Worm (Caenorhabditis elegans) whole organism, mixed stage, embryonic: ENCODE data around the gene ZK1307.9.
A peak's percentile ranks its signal among the peaks of the same experiment; 100 is the strongest.

ENCODE experiments used
- M03D4.4 ChIP-seq: sonication (generic microtip); optimal IDR thresholded peaks from 2 replicates; lab custom pipeline; 2017; ENCODE audit warnings: mild to moderate bottlenecking, missing genetic modification characterization, missing compliant biosample characterization
- bed-3 ChIP-seq: fragments of 200-800 bp; sonication (Bioruptor generic); optimal IDR thresholded peaks from 3 replicates; lab custom pipeline; 2018; ENCODE audit warnings: mild to moderate bottlenecking, missing genetic modification characterization, moderate library complexity, missing compliant biosample characterization
- blmp-1 ChIP-seq: fragments of 150-350 bp; optimal IDR thresholded peaks from 2 replicates; lab custom pipeline; 2014; ENCODE audit warnings: missing biosample characterization, missing genetic modification characterization
- ceh-39 ChIP-seq: fragments of 150-350 bp; optimal IDR thresholded peaks from 2 replicates; lab custom pipeline; 2014; ENCODE audit warnings: missing biosample characterization, missing genetic modification characterization
- ceh-43 ChIP-seq: fragments of 200-800 bp; sonication (Bioruptor generic); optimal IDR thresholded peaks from 2 replicates; lab custom pipeline; 2018; ENCODE audit warnings: mild to moderate bottlenecking, missing genetic modification characterization, moderate library complexity, missing compliant biosample characterization
- ces-1 ChIP-seq: fragments of 150-350 bp; optimal IDR thresholded peaks from 2 replicates; lab custom pipeline; 2014; ENCODE audit warnings: missing biosample characterization, missing genetic modification reagents, missing genetic modification characterization
- cnd-1 ChIP-seq: fragments of 200-800 bp; sonication (Bioruptor generic); optimal IDR thresholded peaks from 2 replicates; lab custom pipeline; 2018; ENCODE audit warnings: mild to moderate bottlenecking, missing genetic modification characterization, missing compliant biosample characterization
- drap-1 ChIP-seq: fragments of 200-800 bp; sonication (Bioruptor generic); optimal IDR thresholded peaks from 3 replicates; lab custom pipeline; 2018; ENCODE audit warnings: mild to moderate bottlenecking, missing genetic modification characterization, missing compliant biosample characterization
- elt-1 ChIP-seq: sonication (generic microtip); optimal IDR thresholded peaks from 2 replicates; lab custom pipeline; 2017; ENCODE audit warnings: missing genetic modification characterization, mild to moderate bottlenecking, missing compliant biosample characterization, antibody characterized with exemption, moderate library complexity, borderline replicate concordance; ENCODE audit not compliant: insufficient read depth
- elt-3 ChIP-seq: fragments of 150-350 bp; optimal IDR thresholded peaks from 2 replicates; lab custom pipeline; 2014; ENCODE audit warnings: missing biosample characterization, missing genetic modification characterization
- flh-1 ChIP-seq: fragments of 200-800 bp; sonication (Bioruptor generic); optimal IDR thresholded peaks from 2 replicates; lab custom pipeline; 2018; ENCODE audit warnings: mild to moderate bottlenecking, missing genetic modification characterization, moderate library complexity, missing compliant biosample characterization
- ham-2 ChIP-seq: fragments of 200-800 bp; sonication (Bioruptor generic); optimal IDR thresholded peaks from 2 replicates; lab custom pipeline; 2018; ENCODE audit warnings: mild to moderate bottlenecking, missing genetic modification characterization, missing compliant biosample characterization
- hlh-1 ChIP-seq: fragments of 150-350 bp; optimal IDR thresholded peaks from 2 replicates; lab custom pipeline; 2014; ENCODE audit warnings: missing biosample characterization, missing genetic modification reagents, missing genetic modification characterization
- lin-13 ChIP-seq: fragments of 150-350 bp; optimal IDR thresholded peaks from 2 replicates; lab custom pipeline; 2014; ENCODE audit warnings: missing biosample characterization, missing genetic modification characterization
- lin-32 ChIP-seq: fragments of 200-800 bp; sonication (Bioruptor generic); optimal IDR thresholded peaks from 2 replicates; lab custom pipeline; 2018; ENCODE audit warnings: mild to moderate bottlenecking, missing genetic modification characterization, missing compliant biosample characterization
- mab-5 ChIP-seq: fragments of 150-350 bp; optimal IDR thresholded peaks from 2 replicates; lab custom pipeline; 2014; ENCODE audit warnings: missing biosample characterization, missing genetic modification characterization
- mep-1 ChIP-seq: fragments of 150-350 bp; optimal IDR thresholded peaks from 2 replicates; lab custom pipeline; 2017; ENCODE audit warnings: missing biosample characterization, missing genetic modification reagents, missing genetic modification characterization, inconsistent platforms
- mls-2 ChIP-seq: sonication (generic microtip); optimal IDR thresholded peaks from 2 replicates; lab custom pipeline; 2016; ENCODE audit warnings: mild to moderate bottlenecking, missing genetic modification characterization, moderate library complexity, missing compliant biosample characterization
- nhr-12 ChIP-seq: fragments of 150-350 bp; optimal IDR thresholded peaks from 2 replicates; lab custom pipeline; 2014; ENCODE audit warnings: missing biosample characterization, missing genetic modification characterization
- nhr-2 ChIP-seq: fragments of 150-350 bp; optimal IDR thresholded peaks from 2 replicates; lab custom pipeline; 2014; ENCODE audit warnings: missing biosample characterization, missing genetic modification characterization
- nhr-28 ChIP-seq: fragments of 150-350 bp; optimal IDR thresholded peaks from 2 replicates; lab custom pipeline; 2014; ENCODE audit warnings: missing biosample characterization, missing genetic modification characterization
- pha-4 ChIP-seq: fragments of 150-350 bp; optimal IDR thresholded peaks from 2 replicates; lab custom pipeline; 2018; ENCODE audit warnings: missing biosample characterization, missing genetic modification reagents, missing genetic modification characterization
- sem-2 ChIP-seq: fragments of 200-800 bp; sonication (Bioruptor generic); optimal IDR thresholded peaks from 2 replicates; lab custom pipeline; 2018; ENCODE audit warnings: mild to moderate bottlenecking, missing genetic modification characterization, missing compliant biosample characterization
- snpc-4 ChIP-seq: fragments of 150-350 bp; optimal IDR thresholded peaks from 2 replicates; lab custom pipeline; 2014; ENCODE audit warnings: missing biosample characterization, missing genetic modification characterization
- tbx-8 ChIP-seq: fragments of 200-800 bp; sonication (Bioruptor generic); optimal IDR thresholded peaks from 2 replicates; lab custom pipeline; 2018; ENCODE audit warnings: mild to moderate bottlenecking, missing genetic modification characterization, moderate library complexity, missing compliant biosample characterization
- unc-120 ChIP-seq: sonication (generic microtip); optimal IDR thresholded peaks from 2 replicates; lab custom pipeline; 2017; ENCODE audit warnings: missing genetic modification characterization, missing compliant biosample characterization; ENCODE audit not compliant: poor library complexity, severe bottlenecking
- unc-39 ChIP-seq: fragments of 150-350 bp; optimal IDR thresholded peaks from 2 replicates; lab custom pipeline; 2014; ENCODE audit warnings: missing biosample characterization, missing genetic modification characterization
- unc-62 ChIP-seq: fragments of 150-350 bp; optimal IDR thresholded peaks from 2 replicates; lab custom pipeline; 2014; ENCODE audit warnings: missing biosample characterization, missing genetic modification reagents, missing genetic modification characterization
- zip-8 ChIP-seq: fragments of 150-350 bp; optimal IDR thresholded peaks from 2 replicates; lab custom pipeline; 2014; ENCODE audit warnings: missing biosample characterization, missing genetic modification characterization

ZK1307.9 gene

ce11 chrII:9655530-9656139, 6.3 kb downstream of the ZK1307.9 start, which contains the start of gene ZK1307.1:
ZK1307.1 (minus strand) TSS chrII:9655580.
- TF ChIP-seq mep-1 (tag; lab: Kevin White, UChicago) (no peak), sem-2 (no peak), ceh-39 (tag; lab: Kevin White, UChicago) (no peak), hlh-1 (tag; lab: Kevin White, UChicago) (no peak), nhr-12 (tag; lab: Kevin White, UChicago) (no peak), lin-13 (tag; lab: Kevin White, UChicago) (no peak), unc-62 (GFP tag; lab: Kevin White, UChicago) (peak; percentile 39), zip-8 (tag; lab: Kevin White, UChicago) (peak; percentile 69), M03D4.4 (no peak), drap-1 (GFP tag; lab: Kevin White, UChicago) (no peak), elt-1 (tag; lab: Kevin White, UChicago) (peak; percentile 12), flh-1 (GFP tag; lab: Kevin White, UChicago) (no peak), unc-120 (tag; lab: Kevin White, UChicago) (no peak), nhr-28 (tag; lab: Kevin White, UChicago) (no peak)

- no peak for TF ChIP-seq snpc-4 (tag; lab: Kevin White, UChicago)
- no peak for TF ChIP-seq M03D4.4
- TF ChIP-seq unc-39 = no peak
- no peak for TF ChIP-seq ceh-39 (tag; lab: Kevin White, UChicago)
- TF ChIP-seq zip-8 (tag; lab: Kevin White, UChicago) = no peak
- no peak for TF ChIP-seq nhr-28 (tag; lab: Kevin White, UChicago)
- TF ChIP-seq nhr-2 (tag; lab: Kevin White, UChicago) = no peak
- TF ChIP-seq mep-1 (tag; lab: Kevin White, UChicago) = no peak
- TF ChIP-seq drap-1 (GFP tag; lab: Kevin White, UChicago) = no peak
- no peak for TF ChIP-seq lin-32 (GFP tag; lab: Kevin White, UChicago)
- no peak for TF ChIP-seq nhr-12 (tag; lab: Kevin White, UChicago)
- no peak for TF ChIP-seq sem-2
- no peak for TF ChIP-seq ceh-43 (GFP tag; lab: Kevin White, UChicago)
- no peak for TF ChIP-seq mls-2
- TF ChIP-seq mab-5 (tag; lab: Kevin White, UChicago) = no peak
- no peak for TF ChIP-seq ces-1 (GFP tag; lab: Kevin White, UChicago)
- no peak for TF ChIP-seq ham-2 (GFP tag; lab: Kevin White, UChicago)
- no peak for TF ChIP-seq cnd-1 (tag; lab: Kevin White, UChicago)
- no peak for TF ChIP-seq tbx-8
- TF ChIP-seq, all 35 proteins: peak for 0
These were observed 7.0 kb downstream of the ZK1307.9 start, which contains the start of gene gstk-1 for ce11 chrII:9656210-9656755. gstk-1 (plus strand) TSS chrII:9656705.

ce11 chrII:9658915-9659314, 9.6 kb downstream of the ZK1307.9 start, which contains the start of gene ZK1320.2:
ZK1320.2 (minus strand) TSS chrII:9659002.
- TF ChIP-seq hlh-1 (tag; lab: Kevin White, UChicago) = no peak
- no peak for TF ChIP-seq mls-2
- no peak for TF ChIP-seq pha-4 (tag; lab: Kevin White, UChicago)
- TF ChIP-seq mab-5 (tag; lab: Kevin White, UChicago) = no peak
- no peak for TF ChIP-seq unc-120 (tag; lab: Kevin White, UChicago)
- no peak for TF ChIP-seq lin-13 (tag; lab: Kevin White, UChicago)
- no peak for TF ChIP-seq ces-1 (GFP tag; lab: Kevin White, UChicago)
- TF ChIP-seq drap-1 (GFP tag; lab: Kevin White, UChicago) = no peak

ce11 chrII:9660379-9660778, 11.1 kb downstream of the ZK1307.9 start, which contains the start of gene ZK1320.3:
ZK1320.3 (minus strand) TSS chrII:9660419.
- TF ChIP-seq ceh-43 (GFP tag; lab: Kevin White, UChicago) (no peak), bed-3 (GFP tag; lab: Kevin White, UChicago) (no peak), elt-3 (tag; lab: Kevin White, UChicago) (no peak), tbx-8 (no peak)

ce11 chrII:9662160-9662559, 12.9 kb downstream of the ZK1307.9 start:
- TF ChIP-seq blmp-1 (tag; lab: Kevin White, UChicago) (no peak), unc-62 (GFP tag; lab: Kevin White, UChicago) (no peak), ces-1 (GFP tag; lab: Kevin White, UChicago) (no peak), nhr-2 (tag; lab: Kevin White, UChicago) (no peak), ceh-43 (GFP tag; lab: Kevin White, UChicago) (no peak), sem-2 (no peak)
- TF ChIP-seq, all 35 proteins: peak for 0
